Worm (Caenorhabditis elegans) whole organism, L1 larva: ENCODE data around the gene Y75B8A.25.

Source experiments
- aly-2 ChIP-seq: fragments of 150-350 bp; optimal IDR thresholded peaks from 2 replicates; lab custom pipeline; 2014; ENCODE audit warnings: missing biosample characterization, missing genetic modification characterization
- elt-3 ChIP-seq, 6 experiments: fragments of 150-350 bp in 1 of 6; sonication (generic microtip); optimal IDR thresholded peaks; 2 replicates each; lab custom pipeline; 2017 to 2018; ENCODE audit warnings: missing biosample characterization in 6 of 6, missing genetic modification characterization in 6 of 6, inconsistent platforms in 1 of 6
- fos-1 ChIP-seq: fragments of 150-350 bp; optimal IDR thresholded peaks from 2 replicates; lab custom pipeline; 2014; ENCODE audit warnings: missing biosample characterization, missing genetic modification characterization
- lir-3 ChIP-seq: sonication (generic microtip); optimal IDR thresholded peaks from 2 replicates; lab custom pipeline; 2016; ENCODE audit warnings: mild to moderate bottlenecking, missing genetic modification characterization, moderate library complexity, missing compliant biosample characterization; ENCODE audit not compliant: poor library complexity
- nhr-237 ChIP-seq: fragments of 150-350 bp; optimal IDR thresholded peaks from 2 replicates; lab custom pipeline; 2014; ENCODE audit warnings: missing biosample characterization, missing genetic modification characterization
- nhr-77 ChIP-seq: fragments of 150-350 bp; optimal IDR thresholded peaks from 2 replicates; lab custom pipeline; 2014; ENCODE audit warnings: missing biosample characterization, missing genetic modification characterization
- tbx-2 ChIP-seq: sonication (generic microtip); optimal IDR thresholded peaks from 2 replicates; lab custom pipeline; 2016; ENCODE audit warnings: missing genetic modification characterization, missing compliant biosample characterization
- unc-130 ChIP-seq: fragments of 150-350 bp; optimal IDR thresholded peaks from 2 replicates; lab custom pipeline; 2017; ENCODE audit warnings: missing biosample characterization, missing genetic modification characterization, inconsistent platforms

DNA sequence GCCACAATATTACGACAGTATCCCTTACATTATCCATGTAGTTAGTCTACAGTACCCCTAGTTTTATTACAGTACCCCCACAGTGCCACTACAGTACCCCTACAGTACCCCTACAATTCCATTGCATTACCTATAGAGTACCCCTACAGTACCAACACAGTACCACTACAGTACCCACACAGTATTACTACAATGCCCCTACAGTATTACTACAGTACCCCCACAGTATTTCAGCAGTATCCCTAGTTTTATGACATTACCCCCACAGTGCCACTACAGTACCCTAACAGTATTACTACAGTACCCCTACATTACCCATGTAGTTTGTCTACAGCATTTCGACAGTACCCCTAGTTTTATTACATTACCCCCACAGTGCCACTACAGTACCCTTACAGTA is 40.3 kb upstream of the Y75B8A.25 start:
- TF ChIP-seq fos-1 (tag; lab: Kevin White, UChicago) (no peak), unc-130 (no peak), lir-3 (tag; lab: Kevin White, UChicago) (no peak), nhr-77 (no peak), tbx-2 (tag; lab: Kevin White, UChicago) (no peak), aly-2 (tag; lab: Kevin White, UChicago) (no peak), nhr-237 (tag; lab: Kevin White, UChicago) (no peak), elt-3 (tag; optimal IDR thresholded peaks at IDR 0.05; lab: Kevin White, UChicago) (no peak)
